Worm (Caenorhabditis elegans): Measurements from ENCODE around the gene Y42A5A.1.
A peak's percentile ranks its signal among the peaks of the same experiment; 100 is the strongest.

Gene Y42A5A.1

ce11 chrV:11078874-11079273 is 8.9 kb upstream of the Y42A5A.1 start:
- TF ChIP-seq jun-1 (tag; optimal IDR thresholded peaks at IDR 0.05) (peak; percentile 66), pqm-1 (tag; optimal IDR thresholded peaks at IDR 0.05) (no peak), nhr-28 (tag; optimal IDR thresholded peaks at IDR 0.05) (no peak)

- no peak for TF ChIP-seq irx-1 (tag; optimal IDR thresholded peaks at IDR 0.05)
- TF ChIP-seq xbp-1 (tag; optimal IDR thresholded peaks at IDR 0.05): peak; percentile 1
- TF ChIP-seq hlh-17 (GFP tag; optimal IDR thresholded peaks at IDR 0.05; ENCODE audit: borderline replicate concordance): no peak
- no peak for TF ChIP-seq fos-1 (tag; optimal IDR thresholded peaks at IDR 0.05)
- TF ChIP-seq lin-15B (tag; optimal IDR thresholded peaks at IDR 0.05): no peak
- TF ChIP-seq ces-1 (GFP tag; optimal IDR thresholded peaks at IDR 0.05): no peak
- no peak for TF ChIP-seq fkh-10 (GFP tag; optimal IDR thresholded peaks at IDR 0.05)
- peak; percentile 75 for TF ChIP-seq tlp-1 (tag; optimal IDR thresholded peaks at IDR 0.05)
- no peak for TF ChIP-seq hlh-4 (tag; optimal IDR thresholded peaks at IDR 0.05)
- peak; percentile 44 for TF ChIP-seq fkh-4 (tag; optimal IDR thresholded peaks at IDR 0.05; ENCODE audit: borderline replicate concordance)
- TF ChIP-seq pax-3 (tag; optimal IDR thresholded peaks at IDR 0.05): no peak
- no peak for TF ChIP-seq F16B12.6 (tag; optimal IDR thresholded peaks at IDR 0.05)
- peak; percentile 48 for TF ChIP-seq swsn-7 (tag; optimal IDR thresholded peaks at IDR 0.05)
- TF ChIP-seq pqm-1 (tag; optimal IDR thresholded peaks at IDR 0.05): peak; percentile 65
- peak; percentile 61 for TF ChIP-seq nhr-11 (tag; optimal IDR thresholded peaks at IDR 0.05)
- TF ChIP-seq egl-27 (tag; optimal IDR thresholded peaks at IDR 0.05): no peak
- TF ChIP-seq alr-1 (tag; optimal IDR thresholded peaks at IDR 0.05; ENCODE audit: borderline replicate concordance): no peak
- peak; percentile 35 for TF ChIP-seq pag-3 (tag; optimal IDR thresholded peaks at IDR 0.05; ENCODE audit: borderline replicate concordance, insufficient read depth)
- peak; percentile 77 for TF ChIP-seq rnt-1 (tag; optimal IDR thresholded peaks at IDR 0.05)
- no peak for TF ChIP-seq Y116A8C.19 (tag; optimal IDR thresholded peaks at IDR 0.05; ENCODE audit: borderline replicate concordance)
- TF ChIP-seq unc-30 (tag; optimal IDR thresholded peaks at IDR 0.05): no peak
- no peak for TF ChIP-seq C34B4.2 (tag; optimal IDR thresholded peaks at IDR 0.05)
- TF ChIP-seq snpc-4 (tag; optimal IDR thresholded peaks at IDR 0.05): no peak
- TF ChIP-seq ceh-63 (GFP tag; optimal IDR thresholded peaks at IDR 0.05): no peak
- TF ChIP-seq elt-2 (tag; optimal IDR thresholded peaks at IDR 0.05): peak; percentile 86
- peak; percentile 21 for TF ChIP-seq tbx-2 (tag; optimal IDR thresholded peaks at IDR 0.05)
- peak; percentile 79 for TF ChIP-seq nhr-19 (GFP tag; conservative IDR thresholded peaks at IDR 0.05)
- TF ChIP-seq elt-3 (tag; optimal IDR thresholded peaks at IDR 0.05): no peak
- TF ChIP-seq aly-2 (tag; optimal IDR thresholded peaks at IDR 0.05): no peak
- TF ChIP-seq unc-86 (tag; optimal IDR thresholded peaks at IDR 0.05): no peak
- no peak for TF ChIP-seq lin-13 (GFP tag; optimal IDR thresholded peaks at IDR 0.05)
- peak in 1 of 2 experiments; percentile 12 for TF ChIP-seq mdl-1 (tag; optimal IDR thresholded peaks at IDR 0.05)
- no peak for TF ChIP-seq nhr-90 (tag; optimal IDR thresholded peaks at IDR 0.05; ENCODE audit: poor library complexity)
- TF ChIP-seq nhr-76 (tag; optimal IDR thresholded peaks at IDR 0.05): no peak
- peak; percentile 21 for TF ChIP-seq nhr-47 (tag; optimal IDR thresholded peaks at IDR 0.05)
- peak; percentile 60 for TF ChIP-seq dsc-1 (tag; optimal IDR thresholded peaks at IDR 0.05)
- peak; percentile 38 for TF ChIP-seq snu-23 (GFP tag; optimal IDR thresholded peaks at IDR 0.05)
- TF ChIP-seq nhr-71 (tag; optimal IDR thresholded peaks at IDR 0.05): peak; percentile 85
- no peak for TF ChIP-seq ceh-90 (tag; optimal IDR thresholded peaks at IDR 0.05)
- TF ChIP-seq ceh-88 (GFP tag; IDR thresholded peaks at IDR 0.05): no peak
- peak; percentile 11 to 51 for TF ChIP-seq lsy-2 (tag; optimal IDR thresholded peaks at IDR 0.05)
- peak in 1 of 2 experiments; percentile 3 for TF ChIP-seq lin-35 (GFP tag; optimal IDR thresholded peaks at IDR 0.05)
- no peak for TF ChIP-seq C16A3.4 (tag; optimal IDR thresholded peaks at IDR 0.05)
- TF ChIP-seq sox-4 (tag; optimal IDR thresholded peaks at IDR 0.05): no peak
- no peak for TF ChIP-seq nhr-28 (tag; optimal IDR thresholded peaks at IDR 0.05)
- no peak for TF ChIP-seq isw-1 (GFP tag; IDR thresholded peaks at IDR 0.05)
- no peak for TF ChIP-seq unc-62 (GFP tag; optimal IDR thresholded peaks at IDR 0.05)
- TF ChIP-seq nhr-237 (tag; optimal IDR thresholded peaks at IDR 0.05): no peak
Observed at ce11 chrV:11080345-11081102, 7.2 kb upstream of the Y42A5A.1 start, which contains the start of gene act-1. Gene act-1 (plus strand): TSS chrV:11081052.
